Worm (Caenorhabditis elegans) whole organism, L4/young adult: ENCODE data around the gene slc-28.2.

Experiments used
- W03F9.2 ChIP-seq: fragments of 150-350 bp; optimal IDR thresholded peaks from 2 replicates; lab custom pipeline; 2014; ENCODE audit warnings: missing biosample characterization, missing genetic modification characterization
- him-1 ChIP-seq: sonication (generic microtip); optimal IDR thresholded peaks from 2 replicates; lab custom pipeline; 2016; ENCODE audit warnings: missing genotype, missing genetic modification reagents, missing genetic modification characterization, missing compliant biosample characterization

ce11 chrV:3468436-3468835 is 8.4 kb downstream of the slc-28.2 start, which contains the start of gene gst-33:
- TF ChIP-seq him-1 (tag; lab: Kevin White, UChicago) (no peak), W03F9.2 (tag; lab: Kevin White, UChicago) (no peak)
